Fruit fly (Drosophila melanogaster): ENCODE results near the gene ais.

dm6 chr3L:17757156-17758083 is 47.1 kb downstream of the ais start:
- TF ChIP-seq CG6813 (GFP tag; optimal IDR thresholded peaks at IDR 0.05) (peak; percentile 74), dpn (GFP tag; optimal IDR thresholded peaks at IDR 0.05) (peak; percentile 34 to 67), ems (GFP tag; optimal IDR thresholded peaks at IDR 0.05) (peak; percentile 49), CG18619 (GFP tag; optimal IDR thresholded peaks at IDR 0.05) (peak; percentile 73), hkb (optimal IDR thresholded peaks at IDR 0.05) (no peak), hkb (GFP tag; IDR thresholded peaks at IDR 0.05) (peak; percentile 80), Doc2 (GFP tag; IDR thresholded peaks at IDR 0.05) (no peak), CG4282 (GFP tag; optimal IDR thresholded peaks at IDR 0.05) (peak; percentile 68)

Measured in whole organism, embryonic.